Fruit fly (Drosophila melanogaster) whole organism, pupa: ENCODE data around the gene CG1105.

Experiments
- EcR ChIP-seq: fragments of 200-800 bp; sonication (Bioruptor generic); optimal IDR thresholded peaks from 3 replicates; lab custom pipeline; 2019; ENCODE audit warnings: missing biosample characterization, missing genetic modification characterization, mild to moderate bottlenecking, moderate library complexity, missing genetic modification reagents
- Ets98B ChIP-seq: fragments of 200-800 bp; sonication (Bioruptor generic); IDR thresholded peaks from 2 replicates; pipeline ENCODE4 v1.3.6; 2022; ENCODE audit warnings: missing biosample characterization, missing genetic modification characterization

dm6 chr3R:7061875-7062274, 5.1 kb downstream of the CG1105 start, which contains the start of gene Mst84B:
- no peak for TF ChIP-seq EcR (GFP tag; lab: Kevin White, UChicago)
- TF ChIP-seq Ets98B (GFP tag; lab: Robert Waterston, UW): no peak
